Worm (Caenorhabditis elegans) whole organism, late embryonic: ENCODE data around the gene W08F4.3.

Experiments
- ceh-19 ChIP-seq: fragments of 200-800 bp; sonication (Bioruptor generic); optimal IDR thresholded peaks from 2 replicates; lab custom pipeline; 2018; ENCODE audit warnings: mild to moderate bottlenecking, missing genetic modification characterization, missing compliant biosample characterization
- ceh-45 ChIP-seq: fragments of 200-800 bp; sonication (Bioruptor generic); IDR thresholded peaks from 2 replicates; pipeline ENCODE4 v1.3.6; 2022; ENCODE audit warnings: missing genetic modification reagents, missing genetic modification characterization, missing compliant biosample characterization
- nfya-1 ChIP-seq: sonication (generic microtip); optimal IDR thresholded peaks from 2 replicates; lab custom pipeline; 2017; ENCODE audit warnings: missing genetic modification characterization, mild to moderate bottlenecking, missing compliant biosample characterization, antibody characterized with exemption, moderate library complexity
- pha-4 ChIP-seq: fragments of 150-350 bp; optimal IDR thresholded peaks from 2 replicates; lab custom pipeline; 2018; ENCODE audit warnings: missing biosample characterization, missing genetic modification reagents, missing genetic modification characterization
- unc-86 ChIP-seq: sonication (generic microtip); optimal IDR thresholded peaks from 2 replicates; lab custom pipeline; 2016; ENCODE audit warnings: missing genetic modification characterization, missing compliant biosample characterization

- TF ChIP-seq ceh-19 (no peak), pha-4 (tag; lab: Kevin White, UChicago) (no peak), unc-86 (no peak), ceh-45 (GFP tag; lab: Robert Waterston, UW) (no peak), nfya-1 (no peak)
Observed at ce11 chrII:627205-627604, 46.8 kb downstream of the W08F4.3 start, which contains the start of gene arrd-1.
